Fruit fly (Drosophila melanogaster) whole organism, embryonic: Measurements from ENCODE around the gene Kyat.

Experiments
- Antp ChIP-seq: fragments of 200-800 bp; sonication (Bioruptor generic); optimal IDR thresholded peaks from 3 replicates; lab custom pipeline; 2016; ENCODE audit warnings: missing biosample characterization, missing genetic modification characterization
- B-H2 ChIP-seq: fragments of 200-800 bp; sonication (Bioruptor generic); optimal IDR thresholded peaks from 2 replicates; lab custom pipeline; 2018; ENCODE audit warnings: missing biosample characterization, mild to moderate bottlenecking, missing genetic modification characterization
- Bteb2 ChIP-seq: fragments of 200-800 bp; sonication (Bioruptor generic); optimal IDR thresholded peaks from 2 replicates; lab custom pipeline; 2016; ENCODE audit warnings: missing biosample characterization, missing genetic modification characterization
- CG10959 ChIP-seq: fragments of 200-800 bp; sonication (Bioruptor generic); IDR thresholded peaks from 2 replicates; pipeline ENCODE4 v1.3.6; 2022; ENCODE audit warnings: missing biosample characterization, missing genetic modification characterization
- CG1233 ChIP-seq: fragments of 200-800 bp; sonication (Bioruptor generic); optimal IDR thresholded peaks from 4 replicates; lab custom pipeline; 2018; ENCODE audit warnings: missing biosample characterization, mild to moderate bottlenecking, missing genetic modification characterization
- CG12391 ChIP-seq: fragments of 200-800 bp; sonication (Bioruptor generic); optimal IDR thresholded peaks from 3 replicates; lab custom pipeline; 2018; ENCODE audit warnings: missing biosample characterization, mild to moderate bottlenecking, missing genetic modification characterization, moderate library complexity
- CG12942 ChIP-seq: fragments of 200-800 bp; sonication (Bioruptor generic); optimal IDR thresholded peaks from 3 replicates; lab custom pipeline; 2016; ENCODE audit warnings: missing biosample characterization, missing genetic modification characterization
- CG13287 ChIP-seq: fragments of 200-800 bp; sonication (Bioruptor generic); IDR thresholded peaks from 2 replicates; pipeline ENCODE4 v1.3.6; 2022; ENCODE audit warnings: missing biosample characterization, missing genetic modification characterization; ENCODE audit not compliant: partially characterized antibody
- CG14710 ChIP-seq: fragments of 200-800 bp; sonication (Bioruptor generic); optimal IDR thresholded peaks from 3 replicates; lab custom pipeline; 2019; ENCODE audit warnings: missing biosample characterization, mild to moderate bottlenecking, missing genetic modification characterization, moderate library complexity
- CG14965 ChIP-seq: fragments of 200-800 bp; sonication (Bioruptor generic); optimal IDR thresholded peaks from 2 replicates; lab custom pipeline; 2016; ENCODE audit warnings: missing biosample characterization, missing genetic modification characterization, borderline replicate concordance
- CG16815 ChIP-seq: fragments of 200-800 bp; sonication (Bioruptor generic); optimal IDR thresholded peaks from 3 replicates; lab custom pipeline; 2017; ENCODE audit warnings: missing biosample characterization, mild to moderate bottlenecking, missing genetic modification characterization
- CG17829 ChIP-seq: fragments of 200-800 bp; optimal IDR thresholded peaks from 2 replicates; lab custom pipeline; 2019; ENCODE audit warnings: missing biosample characterization, mild to moderate bottlenecking, missing genetic modification characterization, moderate library complexity
- CG18011 ChIP-seq: fragments of 200-800 bp; sonication (Bioruptor generic); optimal IDR thresholded peaks from 2 replicates; lab custom pipeline; 2017; ENCODE audit warnings: missing biosample characterization, missing genetic modification characterization, mild to moderate bottlenecking, moderate library complexity, missing genotype
- CG18262 ChIP-seq: fragments of 200-800 bp; optimal IDR thresholded peaks from 3 replicates; lab custom pipeline; 2019; ENCODE audit warnings: missing biosample characterization, mild to moderate bottlenecking, missing genetic modification characterization, moderate library complexity
- CG2678 ChIP-seq: fragments of 200-800 bp; sonication (Bioruptor generic); optimal IDR thresholded peaks from 3 replicates; lab custom pipeline; 2019; ENCODE audit warnings: missing biosample characterization, mild to moderate bottlenecking, missing genetic modification characterization, moderate library complexity
- CG2875 ChIP-seq: fragments of 200-800 bp; sonication (Bioruptor generic); optimal IDR thresholded peaks from 2 replicates; lab custom pipeline; 2017; ENCODE audit warnings: missing biosample characterization, mild to moderate bottlenecking, missing genetic modification characterization, missing genetic modification reagents
- CG3726 ChIP-seq: fragments of 200-800 bp; sonication (Bioruptor generic); IDR thresholded peaks from 3 replicates; pipeline ENCODE4, ENCODE4 v1.3.6; 2022; ENCODE audit warnings: missing biosample characterization, missing genetic modification characterization
- CG3847 ChIP-seq: fragments of 200-800 bp; sonication (Bioruptor generic); IDR thresholded peaks from 2 replicates; pipeline ENCODE4 v1.3.6; 2022; ENCODE audit warnings: missing biosample characterization, missing genetic modification characterization
- CG3995 ChIP-seq: fragments of 200-800 bp; sonication (Bioruptor generic); optimal IDR thresholded peaks from 3 replicates; lab custom pipeline; 2016; ENCODE audit warnings: missing biosample characterization, missing genetic modification characterization
- CG4730 ChIP-seq: fragments of 200-800 bp; sonication (Bioruptor generic); IDR thresholded peaks from 2 replicates; pipeline ENCODE4 v1.3.6; 2022; ENCODE audit warnings: missing biosample characterization, missing genetic modification characterization
- CG4820 ChIP-seq: fragments of 200-800 bp; sonication (Bioruptor generic); optimal IDR thresholded peaks from 3 replicates; lab custom pipeline; 2016; ENCODE audit warnings: missing biosample characterization, missing genetic modification characterization
- CG6813 ChIP-seq: fragments of 200-800 bp; sonication (Bioruptor generic); optimal IDR thresholded peaks from 2 replicates; lab custom pipeline; 2017; ENCODE audit warnings: missing biosample characterization, missing genetic modification characterization, mild to moderate bottlenecking, moderate library complexity, missing genetic modification reagents
- CG7271 ChIP-seq: fragments of 200-800 bp; sonication (Bioruptor generic); optimal IDR thresholded peaks from 2 replicates; lab custom pipeline; 2018; ENCODE audit warnings: missing biosample characterization, mild to moderate bottlenecking, missing genetic modification characterization, moderate library complexity
- CG7372 ChIP-seq: fragments of 200-800 bp; sonication (Bioruptor generic); IDR thresholded peaks from 2 replicates; pipeline ENCODE4 v1.3.6; 2022; ENCODE audit warnings: missing biosample characterization, missing genetic modification characterization
- CG9876 ChIP-seq: fragments of 200-800 bp; sonication (Bioruptor generic); optimal IDR thresholded peaks from 2 replicates; lab custom pipeline; 2016; ENCODE audit warnings: missing biosample characterization, missing genetic modification characterization
- Chrac-16 ChIP-seq: fragments of 200-800 bp; sonication (Bioruptor generic); optimal IDR thresholded peaks from 3 replicates; lab custom pipeline; 2016; ENCODE audit warnings: missing biosample characterization, missing genetic modification characterization
- Dbx ChIP-seq: fragments of 200-800 bp; sonication (Bioruptor generic); IDR thresholded peaks from 3 replicates; pipeline ENCODE4 v1.3.6; 2022; ENCODE audit warnings: missing biosample characterization, missing genetic modification characterization
- Fer2 ChIP-seq: fragments of 200-800 bp; sonication (Bioruptor generic); optimal IDR thresholded peaks from 2 replicates; lab custom pipeline; 2018; ENCODE audit warnings: missing biosample characterization, mild to moderate bottlenecking, missing genetic modification characterization, moderate library complexity
- H2.0 ChIP-seq: fragments of 200-800 bp; sonication (Bioruptor generic); IDR thresholded peaks from 2 replicates; pipeline ENCODE4 v1.3.6; 2022; ENCODE audit warnings: missing biosample characterization, missing genetic modification characterization
- HLH54F ChIP-seq: fragments of 200-800 bp; sonication (Bioruptor generic); optimal IDR thresholded peaks from 3 replicates; lab custom pipeline; 2016; ENCODE audit warnings: missing biosample characterization, missing genetic modification characterization
- HLHmδ ChIP-seq: fragments of 200-800 bp; sonication (Bioruptor generic); optimal IDR thresholded peaks from 2 replicates; lab custom pipeline; 2018; ENCODE audit warnings: missing biosample characterization, mild to moderate bottlenecking, missing genetic modification characterization, moderate library complexity
- NC2β ChIP-seq: fragments of 200-800 bp; sonication (Bioruptor generic); optimal IDR thresholded peaks from 2 replicates; lab custom pipeline; 2016; ENCODE audit warnings: missing biosample characterization, missing genetic modification characterization
- Neu2 ChIP-seq: fragments of 200-800 bp; sonication (Bioruptor generic); optimal IDR thresholded peaks from 3 replicates; lab custom pipeline; 2016; ENCODE audit warnings: missing biosample characterization, missing genetic modification characterization, borderline replicate concordance
- Scr ChIP-seq: fragments of 200-800 bp; sonication (Bioruptor generic); IDR thresholded peaks from 2 replicates; pipeline ENCODE4 v1.3.6; 2022; ENCODE audit warnings: missing biosample characterization, missing genetic modification characterization; ENCODE audit not compliant: partially characterized antibody
- YL-1 ChIP-seq: fragments of 200-800 bp; sonication (Bioruptor generic); optimal IDR thresholded peaks from 3 replicates; lab custom pipeline; 2017; ENCODE audit warnings: missing biosample characterization, mild to moderate bottlenecking, missing genetic modification characterization
- amos ChIP-seq: fragments of 200-800 bp; sonication (Bioruptor generic); IDR thresholded peaks from 2 replicates; pipeline ENCODE4 v1.3.6; 2022; ENCODE audit warnings: missing biosample characterization, missing genetic modification characterization; ENCODE audit not compliant: partially characterized antibody
- az2 ChIP-seq: fragments of 200-800 bp; sonication (Bioruptor generic); optimal IDR thresholded peaks from 3 replicates; lab custom pipeline; 2016; ENCODE audit warnings: missing biosample characterization, missing genetic modification characterization
- dati ChIP-seq: fragments of 200-800 bp; sonication (Bioruptor generic); IDR thresholded peaks from 2 replicates; pipeline ENCODE4 v1.3.6; 2022; ENCODE audit warnings: missing biosample characterization, missing genetic modification characterization
- emc ChIP-seq: fragments of 200-800 bp; sonication (Bioruptor generic); optimal IDR thresholded peaks from 2 replicates; lab custom pipeline; 2016; ENCODE audit warnings: missing biosample characterization, missing genetic modification characterization
- fru ChIP-seq: fragments of >200 bp; optimal IDR thresholded peaks from 2 replicates; lab custom pipeline; 2017
- gce ChIP-seq: fragments of 200-800 bp; sonication (Bioruptor generic); IDR thresholded peaks from 3 replicates; pipeline ENCODE4 v1.3.6; 2022; ENCODE audit warnings: missing biosample characterization, missing genetic modification characterization
- gt ChIP-seq: fragments of 200-800 bp; sonication (Bioruptor generic); IDR thresholded peaks from 2 replicates; pipeline ENCODE4 v1.3.6; 2022; ENCODE audit warnings: missing biosample characterization, missing genetic modification characterization
- kah ChIP-seq: fragments of 200-800 bp; sonication (Bioruptor generic); optimal IDR thresholded peaks from 2 replicates; lab custom pipeline; 2018; ENCODE audit warnings: missing biosample characterization, mild to moderate bottlenecking, missing genetic modification characterization
- mam ChIP-seq: fragments of 200-800 bp; sonication (Bioruptor generic); optimal IDR thresholded peaks from 3 replicates; lab custom pipeline; 2016; ENCODE audit warnings: missing biosample characterization, missing genetic modification characterization
- pho ChIP-seq: fragments of 200-800 bp; sonication (Bioruptor generic); optimal IDR thresholded peaks from 2 replicates; lab custom pipeline; 2016; ENCODE audit warnings: missing biosample characterization, missing genetic modification characterization
- seq ChIP-seq: fragments of 200-800 bp; sonication (Bioruptor generic); IDR thresholded peaks from 2 replicates; pipeline ENCODE4 v1.3.6; 2022; ENCODE audit warnings: missing biosample characterization, missing genetic modification characterization
- stwl ChIP-seq: fragments of 200-800 bp; sonication (Bioruptor generic); optimal IDR thresholded peaks from 3 replicates; lab custom pipeline; 2018; ENCODE audit warnings: missing biosample characterization, mild to moderate bottlenecking, missing genetic modification characterization, moderate library complexity
- sug ChIP-seq: fragments of 200-800 bp; optimal IDR thresholded peaks from 2 replicates; lab custom pipeline; 2019; ENCODE audit warnings: missing biosample characterization, mild to moderate bottlenecking, missing genetic modification characterization, moderate library complexity
- toy ChIP-seq: fragments of 200-800 bp; sonication (Bioruptor generic); IDR thresholded peaks from 2 replicates; pipeline ENCODE4 v1.3.6; 2022; ENCODE audit warnings: missing biosample characterization, missing genetic modification characterization
- ttk ChIP-seq: fragments of 200-800 bp; sonication (Bioruptor generic); IDR thresholded peaks from 2 replicates; pipeline ENCODE4 v2.1.2; 2022; ENCODE audit warnings: missing biosample characterization, missing genetic modification characterization
- twi ChIP-seq: fragments of 200-800 bp; optimal IDR thresholded peaks from 2 replicates; lab custom pipeline; 2019; ENCODE audit warnings: missing biosample characterization, mild to moderate bottlenecking, missing genetic modification characterization, moderate library complexity

The Kyat gene

dm6 chr3R:11780181-11780688 lies 42.1 kb downstream of the Kyat start (continued):
- TF ChIP-seq kah = peak; percentile 78
- TF ChIP-seq stwl (tag; lab: Kevin White, UChicago) = peak; percentile 73
- peak; percentile 60; the same call in 2 of the 3 replicates for TF ChIP-seq gce (GFP tag; lab: Robert Waterston, UW)
- TF ChIP-seq ttk = peak; percentile 88
- peak; percentile 97 for TF ChIP-seq CG12391 (tag; lab: Kevin White, UChicago)
- TF ChIP-seq gt = peak; percentile 79
- peak; percentile 87 for TF ChIP-seq CG12942 (GFP tag; lab: Kevin White, UChicago)
- TF ChIP-seq seq (GFP tag; lab: Robert Waterston, UW) = peak; percentile 33; the same call in 1 of the 2 replicates
- peak; percentile 95 for TF ChIP-seq CG2875 (GFP tag; lab: Kevin White, UChicago)
- TF ChIP-seq CG7372 (GFP tag; lab: Robert Waterston, UW) = peak; percentile 51; the same call in 1 of the 2 replicates
- TF ChIP-seq CG7271 = peak; percentile 94
- TF ChIP-seq Chrac-16 = peak; percentile 90
- peak; percentile 77 for TF ChIP-seq CG6813 (GFP tag; lab: Kevin White, UChicago)
- TF ChIP-seq sug (tag; lab: Kevin White, UChicago) = peak; percentile 52
- peak; percentile 11 for TF ChIP-seq CG3995
- TF ChIP-seq CG18262 (tag; lab: Kevin White, UChicago) = peak; percentile 100
- peak; percentile 68 for TF ChIP-seq CG4730 (GFP tag; lab: Robert Waterston, UW)
- peak; percentile 81 for TF ChIP-seq H2.0 (GFP tag; lab: Robert Waterston, UW)
- TF ChIP-seq CG1233 = peak; percentile 88
- TF ChIP-seq Dbx (GFP tag; lab: Robert Waterston, UW) = no peak
- TF ChIP-seq CG3726 (GFP tag; lab: Robert Waterston, UW) = peak; percentile 85; the same call in 2 of the 3 replicates
- TF ChIP-seq fru = no peak
- no peak for TF ChIP-seq Neu2 (GFP tag; lab: Kevin White, UChicago)
- no peak for TF ChIP-seq mam (GFP tag; lab: Kevin White, UChicago)
- no peak for TF ChIP-seq emc (GFP tag; lab: Kevin White, UChicago)
- no peak for TF ChIP-seq Scr (GFP tag; lab: Robert Waterston, UW)
- TF ChIP-seq Antp (GFP tag; lab: Kevin White, UChicago) = no peak
- peak; percentile 91 for TF ChIP-seq twi (tag; lab: Kevin White, UChicago)
- TF ChIP-seq CG4820 (GFP tag; lab: Kevin White, UChicago) = peak; percentile 94
- TF ChIP-seq CG18011 (GFP tag; lab: Kevin White, UChicago) = peak; percentile 26
- no peak for TF ChIP-seq amos (GFP tag; lab: Robert Waterston, UW)
- TF ChIP-seq CG2678 = peak; percentile 95
- no peak for TF ChIP-seq pho (GFP tag; lab: Kevin White, UChicago)
- TF ChIP-seq dati (GFP tag; lab: Robert Waterston, UW) = peak; percentile 41; the same call in 1 of the 2 replicates
- peak; percentile 93 for TF ChIP-seq CG10959 (GFP tag; lab: Robert Waterston, UW)
- no peak for TF ChIP-seq HLHmδ (GFP tag; lab: Kevin White, UChicago)
- TF ChIP-seq YL-1 (GFP tag; lab: Kevin White, UChicago) = peak; percentile 49
- TF ChIP-seq CG14710 = peak; percentile 98
- TF ChIP-seq CG17829 (tag; lab: Kevin White, UChicago) = peak; percentile 99
- no peak for TF ChIP-seq HLH54F (GFP tag; lab: Kevin White, UChicago)
- TF ChIP-seq CG14965 = no peak
- TF ChIP-seq CG9876 (GFP tag; lab: Kevin White, UChicago) = no peak
- TF ChIP-seq Fer2 (tag; lab: Kevin White, UChicago) = peak; percentile 19
- no peak for TF ChIP-seq B-H2 (GFP tag; lab: Kevin White, UChicago)
- peak; percentile 36; the same call in 1 of the 2 replicates for TF ChIP-seq CG3847 (GFP tag; lab: Robert Waterston, UW)
- TF ChIP-seq az2 (GFP tag; lab: Kevin White, UChicago) = peak; percentile 95
- TF ChIP-seq NC2β (GFP tag; lab: Kevin White, UChicago) = peak; percentile 0
- no peak for TF ChIP-seq Bteb2 (GFP tag; lab: Kevin White, UChicago)
- TF ChIP-seq CG13287 (GFP tag; lab: Robert Waterston, UW) = no peak
- TF ChIP-seq CG16815 = peak; percentile 97
- no peak for TF ChIP-seq toy (GFP tag; lab: Robert Waterston, UW)
